Fruit fly (Drosophila melanogaster): Measurements from ENCODE around the gene CG9636.
A peak's percentile ranks its signal among the peaks of the same experiment; 100 is the strongest.

The CG9636 gene

DNA sequence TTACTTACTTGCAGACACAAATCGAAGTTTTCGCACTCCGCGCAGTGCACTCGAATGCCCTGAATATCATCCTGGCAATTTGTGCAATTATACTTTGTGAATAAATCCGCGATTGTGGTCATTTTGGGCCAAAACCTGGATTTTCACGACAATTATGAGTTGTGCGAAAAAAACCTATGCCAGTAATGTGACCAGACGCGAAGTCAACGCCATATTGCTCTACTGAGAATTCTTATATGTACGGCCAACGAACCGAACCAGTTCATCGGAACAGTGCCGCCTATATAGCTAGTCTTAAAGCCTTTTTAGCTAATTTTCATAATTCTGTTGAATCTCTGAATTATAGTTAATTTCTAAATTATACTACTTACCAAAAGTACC is 3.3 kb downstream of the CG9636 start, which contains the start of gene Ada2b (continued):
- TF ChIP-seq Sox100B (GFP tag; optimal IDR thresholded peaks at IDR 0.05) = no peak
- no peak for TF ChIP-seq Bdp1 (GFP tag; optimal IDR thresholded peaks at IDR 0.05)
- no peak for TF ChIP-seq btn (GFP tag; optimal IDR thresholded peaks at IDR 0.05)
- no peak for TF ChIP-seq scrt (GFP tag; optimal IDR thresholded peaks at IDR 0.05)
- TF ChIP-seq ken (GFP tag; IDR thresholded peaks at IDR 0.05) = no peak
- no peak for TF ChIP-seq Doc2 (GFP tag; IDR thresholded peaks at IDR 0.05)
- no peak for TF ChIP-seq Lpt (GFP tag; optimal IDR thresholded peaks at IDR 0.05)
- TF ChIP-seq CG16813 (GFP tag; IDR thresholded peaks at IDR 0.05; ENCODE audit: partially characterized antibody) = peak; percentile 41; the same call in 1 of the 3 replicates
- peak in 1 of 2 experiments; percentile 50 for TF ChIP-seq tll (GFP tag; optimal IDR thresholded peaks at IDR 0.05)
- no peak for TF ChIP-seq gcm (GFP tag; optimal IDR thresholded peaks at IDR 0.05)
- TF ChIP-seq CG18599 (GFP tag; optimal IDR thresholded peaks at IDR 0.05) = no peak
- peak; percentile 58 for TF ChIP-seq BEAF-32 (GFP tag; optimal IDR thresholded peaks at IDR 0.05)
- peak; percentile 99 for TF ChIP-seq phol (tag; optimal IDR thresholded peaks at IDR 0.05)
- no peak for TF ChIP-seq CG3281 (GFP tag; optimal IDR thresholded peaks at IDR 0.05)
- TF ChIP-seq crp (GFP tag; optimal IDR thresholded peaks at IDR 0.05) = peak in 1 of 2 experiments; percentile 47
- no peak for TF ChIP-seq tio (GFP tag; optimal IDR thresholded peaks at IDR 0.05)
- no peak for TF ChIP-seq inv (GFP tag; IDR thresholded peaks at IDR 0.05; ENCODE audit: partially characterized antibody)
- no peak for TF ChIP-seq sob (GFP tag; IDR thresholded peaks at IDR 0.05)
- TF ChIP-seq nerfin-1 (tag; optimal IDR thresholded peaks at IDR 0.05) = no peak
- no peak for TF ChIP-seq shn (GFP tag; optimal IDR thresholded peaks at IDR 0.05)
- TF ChIP-seq Hr51 (GFP tag; optimal IDR thresholded peaks at IDR 0.05) = no peak
- peak; percentile 92 for TF ChIP-seq CG4617 (GFP tag; optimal IDR thresholded peaks at IDR 0.05; ENCODE audit: borderline replicate concordance)
- no peak for TF ChIP-seq CG3065 (GFP tag; optimal IDR thresholded peaks at IDR 0.05)
- TF ChIP-seq gsb-n (tag; optimal IDR thresholded peaks at IDR 0.05) = no peak
- no peak for TF ChIP-seq C15 (GFP tag; IDR thresholded peaks at IDR 0.05)
- no peak for TF ChIP-seq CG3407 (GFP tag; optimal IDR thresholded peaks at IDR 0.05)
- TF ChIP-seq az2 (GFP tag; optimal IDR thresholded peaks at IDR 0.05) = no peak
- no peak for TF ChIP-seq dysf (GFP tag; IDR thresholded peaks at IDR 0.05)
- TF ChIP-seq Dll (GFP tag; IDR thresholded peaks at IDR 0.05; ENCODE audit: partially characterized antibody) = 0 out of 4 replicates have a peak, but pooled peaks have one; percentile 37
- no peak for TF ChIP-seq CG16863 (GFP tag; optimal IDR thresholded peaks at IDR 0.05)
- no peak for TF ChIP-seq CG16815 (GFP tag; optimal IDR thresholded peaks at IDR 0.05)
- no peak for TF ChIP-seq Dp (GFP tag; optimal IDR thresholded peaks at IDR 0.05)
- no peak for TF ChIP-seq CG10959 (GFP tag; IDR thresholded peaks at IDR 0.05)
- TF ChIP-seq CG15479 (GFP tag; optimal IDR thresholded peaks at IDR 0.05) = peak; percentile 40
- peak; percentile 31; the same call in 1 of the 2 replicates for TF ChIP-seq nerfin-2 (GFP tag; IDR thresholded peaks at IDR 0.05; ENCODE audit: partially characterized antibody)
- no peak for TF ChIP-seq CG6813 (GFP tag; optimal IDR thresholded peaks at IDR 0.05)
- no peak for TF ChIP-seq ranshi (GFP tag; IDR thresholded peaks at IDR 0.05)
- no peak; the same call in 1 of the 2 replicates for TF ChIP-seq Drgx (GFP tag; IDR thresholded peaks at IDR 0.05)
- no peak for TF ChIP-seq CG5953 (GFP tag; IDR thresholded peaks at IDR 0.05)
- TF ChIP-seq bigmax (GFP tag; optimal IDR thresholded peaks at IDR 0.05) = no peak
- no peak for TF ChIP-seq ham (GFP tag; IDR thresholded peaks at IDR 0.05)
- no peak for TF ChIP-seq kah (GFP tag; optimal IDR thresholded peaks at IDR 0.05)
- TF ChIP-seq dpn (GFP tag; optimal IDR thresholded peaks at IDR 0.05) = no peak
- TF ChIP-seq CG18011 (GFP tag; optimal IDR thresholded peaks at IDR 0.05) = no peak
- TF ChIP-seq twi (tag; optimal IDR thresholded peaks at IDR 0.05) = no peak
- no peak for TF ChIP-seq pnt (GFP tag; optimal IDR thresholded peaks at IDR 0.05)
- no peak for TF ChIP-seq vnd (GFP tag; IDR thresholded peaks at IDR 0.05; ENCODE audit: partially characterized antibody)
- no peak for TF ChIP-seq lilli (GFP tag; optimal IDR thresholded peaks at IDR 0.05)
- no peak for TF ChIP-seq schlank (tag; optimal IDR thresholded peaks at IDR 0.05)
- TF ChIP-seq disco-r (GFP tag; optimal IDR thresholded peaks at IDR 0.05) = no peak

Measured in whole organism, embryonic.